Worm (Caenorhabditis elegans): ENCODE measurements around the gene rfc-3.

DNA sequence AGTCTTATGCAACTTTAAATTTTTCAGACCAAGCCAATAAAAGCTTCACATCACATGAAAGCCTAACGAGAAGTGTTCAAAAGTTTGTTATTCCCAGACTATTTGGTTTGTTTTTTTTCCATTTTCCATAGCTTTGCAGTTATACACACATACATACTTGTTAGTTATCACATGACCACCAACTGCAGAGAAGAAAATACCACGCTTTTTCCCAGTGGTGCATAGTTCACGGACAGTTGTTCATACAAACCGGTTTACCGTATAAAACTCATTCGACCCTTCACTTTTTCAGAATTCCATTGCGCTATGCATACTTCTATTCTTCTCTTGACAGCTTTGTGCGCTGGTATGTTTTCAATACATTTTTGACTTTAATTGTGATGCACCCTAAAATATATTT is 31.8 kb upstream of the rfc-3 start, which contains the start of gene scl-5:
- TF ChIP-seq unc-39 (tag; optimal IDR thresholded peaks at IDR 0.05) (no peak), snpc-4 (tag; optimal IDR thresholded peaks at IDR 0.05) (no peak), nhr-237 (tag; optimal IDR thresholded peaks at IDR 0.05) (no peak), mep-1 (tag; optimal IDR thresholded peaks at IDR 0.05) (no peak), ham-2 (GFP tag; optimal IDR thresholded peaks at IDR 0.05) (no peak), flh-1 (GFP tag; optimal IDR thresholded peaks at IDR 0.05) (no peak), elt-1 (tag; optimal IDR thresholded peaks at IDR 0.05; ENCODE audit: borderline replicate concordance, insufficient read depth) (no peak), ceh-43 (GFP tag; optimal IDR thresholded peaks at IDR 0.05) (no peak), mab-5 (tag; optimal IDR thresholded peaks at IDR 0.05) (no peak)

Measured in whole organism, mixed stage, embryonic.